Worm (Caenorhabditis elegans) whole organism, young adult: Measurements from ENCODE around the gene C45G9.9.

Experiments used
- B0035.1 ChIP-seq: sonication (generic microtip); optimal IDR thresholded peaks from 2 replicates; lab custom pipeline; 2016; ENCODE audit warnings: missing genetic modification characterization, mild to moderate bottlenecking, missing compliant biosample characterization, missing genotype, missing genetic modification reagents
- B0336.3 ChIP-seq: fragments of 200-800 bp; sonication (Bioruptor generic); IDR thresholded peaks from 2 replicates; pipeline ENCODE4 v1.3.6; 2022; ENCODE audit warnings: missing genetic modification characterization, missing compliant biosample characterization
- C17E4.6 ChIP-seq: fragments of 200-800 bp; sonication (Bioruptor generic); IDR thresholded peaks from 2 replicates; pipeline ENCODE4 v1.3.6; 2022; ENCODE audit warnings: missing genetic modification reagents, missing genetic modification characterization, missing compliant biosample characterization
- F10E7.11 ChIP-seq: sonication (generic microtip); optimal IDR thresholded peaks from 2 replicates; lab custom pipeline; 2017; ENCODE audit warnings: mild to moderate bottlenecking, missing genetic modification characterization, moderate library complexity, missing compliant biosample characterization
- F33H1.4 ChIP-seq: fragments of 200-800 bp; sonication (Bioruptor generic); IDR thresholded peaks from 2 replicates; pipeline ENCODE4 v1.3.6; 2022; ENCODE audit warnings: missing genetic modification reagents, missing genetic modification characterization, missing compliant biosample characterization
- F57A8.1 ChIP-seq: fragments of 200-800 bp; sonication (Bioruptor generic); optimal IDR thresholded peaks from 2 replicates; lab custom pipeline; 2018; ENCODE audit warnings: mild to moderate bottlenecking, missing genetic modification characterization, moderate library complexity, missing compliant biosample characterization
- Y53F4B.3 ChIP-seq: fragments of 200-800 bp; sonication (Bioruptor generic); IDR thresholded peaks from 2 replicates; pipeline ENCODE4 v1.3.6; 2022; ENCODE audit warnings: missing genetic modification reagents, missing genetic modification characterization, missing compliant biosample characterization
- Y67H2A.10 ChIP-seq: fragments of 200-800 bp; sonication (Bioruptor generic); conservative IDR thresholded peaks from 2 replicates; pipeline ENCODE4 v1.3.6; 2022; ENCODE audit warnings: missing genetic modification reagents, missing genetic modification characterization, missing compliant biosample characterization
- aptf-2 ChIP-seq: fragments of 200-800 bp; sonication (Bioruptor generic); conservative IDR thresholded peaks from 2 replicates; pipeline ENCODE4 v1.3.6; 2022; ENCODE audit warnings: missing genetic modification reagents, missing genetic modification characterization, missing compliant biosample characterization
- aptf-3 ChIP-seq: fragments of 200-800 bp; sonication (Bioruptor generic); IDR thresholded peaks from 2 replicates; pipeline ENCODE4 v1.3.6; 2022; ENCODE audit warnings: missing genetic modification characterization, missing compliant biosample characterization
- attf-5 ChIP-seq: fragments of 200-800 bp; sonication (Bioruptor generic); optimal IDR thresholded peaks from 2 replicates; lab custom pipeline; 2018; ENCODE audit warnings: mild to moderate bottlenecking, missing genetic modification characterization, missing compliant biosample characterization
- bed-2 ChIP-seq: fragments of 200-800 bp; sonication (Bioruptor generic); IDR thresholded peaks from 2 replicates; pipeline ENCODE4 v1.3.6; 2022; ENCODE audit warnings: missing genetic modification reagents, missing genetic modification characterization, missing compliant biosample characterization
- ccch-3 ChIP-seq: fragments of 200-800 bp; sonication (Bioruptor generic); optimal IDR thresholded peaks from 2 replicates; lab custom pipeline; 2018; ENCODE audit warnings: mild to moderate bottlenecking, missing genetic modification characterization, missing compliant biosample characterization
- cebp-2 ChIP-seq: fragments of 200-800 bp; sonication (Bioruptor generic); IDR thresholded peaks from 2 replicates; pipeline ENCODE4 v1.3.6; 2022; ENCODE audit warnings: missing genetic modification characterization, missing compliant biosample characterization
- ceh-100 ChIP-seq: fragments of 200-800 bp; sonication (Bioruptor generic); IDR thresholded peaks from 2 replicates; pipeline ENCODE4 v1.3.6; 2022; ENCODE audit warnings: missing genetic modification reagents, missing genetic modification characterization, missing compliant biosample characterization
- ceh-91 ChIP-seq: fragments of 200-800 bp; sonication (Bioruptor generic); IDR thresholded peaks from 2 replicates; pipeline ENCODE4 v1.3.6; 2022; ENCODE audit warnings: missing genetic modification reagents, missing genetic modification characterization, missing compliant biosample characterization
- die-1 ChIP-seq: sonication (generic microtip); optimal IDR thresholded peaks from 2 replicates; lab custom pipeline; 2016; ENCODE audit warnings: missing genotype, mild to moderate bottlenecking, missing genetic modification characterization, missing compliant biosample characterization
- egl-44 ChIP-seq: fragments of 200-800 bp; sonication (Bioruptor generic); IDR thresholded peaks from 2 replicates; pipeline ENCODE4 v1.3.6; 2022; ENCODE audit warnings: missing genetic modification reagents, missing genetic modification characterization, missing compliant biosample characterization
- fkh-3 ChIP-seq: sonication (generic microtip); optimal IDR thresholded peaks from 2 replicates; lab custom pipeline; 2016; ENCODE audit warnings: mild to moderate bottlenecking, missing genetic modification characterization, missing compliant biosample characterization
- him-1 ChIP-seq: sonication (generic microtip); optimal IDR thresholded peaks from 2 replicates; lab custom pipeline; 2016; ENCODE audit warnings: missing genotype, missing genetic modification reagents, missing genetic modification characterization, missing compliant biosample characterization
- hlh-12 ChIP-seq: sonication (generic microtip); optimal IDR thresholded peaks from 2 replicates; lab custom pipeline; 2016; ENCODE audit warnings: missing genetic modification characterization, missing compliant biosample characterization
- hlh-26 ChIP-seq: fragments of 200-800 bp; sonication (Bioruptor generic); conservative IDR thresholded peaks from 2 replicates; pipeline ENCODE4 v1.3.6; 2022; ENCODE audit warnings: missing genetic modification reagents, missing genetic modification characterization, missing compliant biosample characterization
- lag-1 ChIP-seq: fragments of 200-800 bp; sonication (Bioruptor generic); IDR thresholded peaks from 2 replicates; pipeline ENCODE4 v1.3.6; 2022; ENCODE audit warnings: missing genetic modification reagents, missing genetic modification characterization, missing compliant biosample characterization
- let-607 ChIP-seq, 2 experiments: fragments of 200-800 bp in 1 of 2; sonication (Bioruptor generic) in 1 of 2; sonication (generic microtip) in 1 of 2; optimal IDR thresholded peaks; 2 replicates each; lab custom pipeline; 2016 to 2018; ENCODE audit warnings: mild to moderate bottlenecking in 2 of 2, missing compliant biosample characterization in 2 of 2, missing genetic modification characterization in 2 of 2, moderate library complexity in 2 of 2, missing genotype in 1 of 2
- lin-40 ChIP-seq: sonication (generic microtip); optimal IDR thresholded peaks from 2 replicates; lab custom pipeline; 2016; ENCODE audit warnings: missing genetic modification characterization, mild to moderate bottlenecking, missing compliant biosample characterization, missing genotype, missing genetic modification reagents
- lir-1 ChIP-seq: fragments of 200-800 bp; sonication (Bioruptor generic); conservative IDR thresholded peaks from 2 replicates; pipeline ENCODE4 v1.3.6; 2022; ENCODE audit warnings: missing genetic modification reagents, missing genetic modification characterization, missing compliant biosample characterization
- madf-6 ChIP-seq: fragments of 200-800 bp; sonication (Bioruptor generic); IDR thresholded peaks from 2 replicates; pipeline ENCODE4 v1.3.6; 2022; ENCODE audit warnings: missing genetic modification reagents, missing genetic modification characterization, missing compliant biosample characterization
- mxl-1 ChIP-seq: sonication (generic microtip); optimal IDR thresholded peaks from 2 replicates; lab custom pipeline; 2016; ENCODE audit warnings: missing genetic modification characterization, missing compliant biosample characterization
- nfyb-1 ChIP-seq: fragments of 200-800 bp; sonication (Bioruptor generic); IDR thresholded peaks from 2 replicates; pipeline ENCODE4 v1.3.6; 2022; ENCODE audit warnings: missing genetic modification reagents, missing genetic modification characterization, missing compliant biosample characterization
- nhr-120 ChIP-seq: fragments of 200-800 bp; sonication (Bioruptor generic); IDR thresholded peaks from 2 replicates; pipeline ENCODE4 v1.3.6; 2022; ENCODE audit warnings: missing genetic modification characterization, missing compliant biosample characterization
- nhr-80 ChIP-seq: sonication (generic microtip); optimal IDR thresholded peaks from 2 replicates; lab custom pipeline; 2016; ENCODE audit warnings: missing genetic modification characterization, missing compliant biosample characterization
- pbrm-1 ChIP-seq: fragments of 200-800 bp; sonication (Bioruptor generic); IDR thresholded peaks from 2 replicates; pipeline ENCODE4 v1.3.6; 2022; ENCODE audit warnings: missing genetic modification reagents, missing genetic modification characterization, missing compliant biosample characterization
- pha-4 ChIP-seq: fragments of 150-350 bp; sonication (generic microtip); optimal IDR thresholded peaks from 2 replicates; lab custom pipeline; 2014; ENCODE audit warnings: missing biosample characterization, missing genetic modification reagents, missing genetic modification characterization
- rec-8 ChIP-seq, 2 experiments: sonication (generic microtip); optimal IDR thresholded peaks; 2 replicates each; lab custom pipeline; 2016; ENCODE audit warnings: mild to moderate bottlenecking in 2 of 2, missing genetic modification characterization in 2 of 2, missing genetic modification reagents in 2 of 2, missing genotype in 2 of 2, missing biosample characterization in 1 of 2, missing compliant biosample characterization in 1 of 2, moderate library complexity in 1 of 2
- repo-1 ChIP-seq: sonication (generic microtip); optimal IDR thresholded peaks from 2 replicates; lab custom pipeline; 2017; ENCODE audit warnings: mild to moderate bottlenecking, missing genetic modification characterization, missing compliant biosample characterization
- rpc-1 ChIP-seq, 2 experiments: fragments of 150-350 bp in 1 of 2; sonication (generic microtip) in 1 of 2; optimal IDR thresholded peaks; 2 replicates each; lab custom pipeline; 2014 to 2018; ENCODE audit warnings: missing biosample characterization in 1 of 2, missing genetic modification characterization in 1 of 2, missing genetic modification reagents in 1 of 2, missing genotype in 1 of 2
- snpc-1.1 ChIP-seq: sonication (generic microtip); optimal IDR thresholded peaks from 2 replicates; lab custom pipeline; 2017; ENCODE audit warnings: missing genetic modification characterization, mild to moderate bottlenecking, missing compliant biosample characterization, antibody characterized with exemption, moderate library complexity, missing genotype, missing genetic modification reagents; ENCODE audit not compliant: insufficient read depth
- snpc-3.4 ChIP-seq: sonication (generic microtip); optimal IDR thresholded peaks from 2 replicates; lab custom pipeline; 2017; ENCODE audit warnings: missing genetic modification characterization, mild to moderate bottlenecking, missing compliant biosample characterization, antibody characterized with exemption, moderate library complexity, missing genotype, missing genetic modification reagents
- tlf-1 ChIP-seq: fragments of 200-800 bp; sonication (Bioruptor generic); optimal IDR thresholded peaks from 2 replicates; lab custom pipeline; 2018; ENCODE audit warnings: mild to moderate bottlenecking, missing genetic modification characterization, missing compliant biosample characterization
- unc-62 ChIP-seq: fragments of 150-350 bp; optimal IDR thresholded peaks from 2 replicates; lab custom pipeline; 2014; ENCODE audit warnings: missing biosample characterization, missing genetic modification reagents, missing genetic modification characterization
- zim-3 ChIP-seq: sonication (generic microtip); optimal IDR thresholded peaks from 2 replicates; lab custom pipeline; 2017; ENCODE audit warnings: mild to moderate bottlenecking, missing genetic modification characterization, moderate library complexity, missing compliant biosample characterization
- ztf-18 ChIP-seq: sonication (generic microtip); optimal IDR thresholded peaks from 2 replicates; lab custom pipeline; 2016; ENCODE audit warnings: missing genotype, mild to moderate bottlenecking, missing genetic modification characterization, missing compliant biosample characterization
- ztf-3 ChIP-seq: fragments of 200-800 bp; sonication (Bioruptor generic); optimal IDR thresholded peaks from 2 replicates; lab custom pipeline; 2018; ENCODE audit warnings: mild to moderate bottlenecking, missing genetic modification characterization, missing compliant biosample characterization

The C45G9.9 gene

DNA sequence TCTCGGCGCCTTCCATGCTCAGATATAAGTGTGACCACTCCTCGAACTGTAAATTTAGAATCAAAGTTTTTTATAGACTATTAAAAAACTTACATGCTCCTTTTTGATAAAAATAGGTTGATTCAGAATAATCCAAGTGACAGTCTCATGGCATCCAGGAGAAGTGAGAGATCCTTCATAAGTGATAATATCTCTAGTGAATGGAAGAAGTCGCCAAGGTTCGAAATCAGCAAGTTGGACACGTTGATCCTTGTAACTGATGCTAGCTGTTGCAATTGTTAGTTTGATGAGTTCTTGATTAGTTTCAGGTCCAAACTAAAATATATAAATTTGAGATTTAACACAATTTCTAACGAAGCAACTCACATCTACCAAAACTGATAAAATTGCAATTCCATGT lies 27.7 kb upstream of the C45G9.9 start (continued):
- peak; percentile 7 for TF ChIP-seq him-1 (tag; lab: Kevin White, UChicago)
- TF ChIP-seq B0336.3 (GFP tag; lab: Robert Waterston, UW), result 0 out of 2 replicates have a peak, but pooled peaks have one; percentile 23
- no peak for TF ChIP-seq F33H1.4 (GFP tag; lab: Robert Waterston, UW)
- no peak for TF ChIP-seq hlh-12 (tag; lab: Kevin White, UChicago)

DNA sequence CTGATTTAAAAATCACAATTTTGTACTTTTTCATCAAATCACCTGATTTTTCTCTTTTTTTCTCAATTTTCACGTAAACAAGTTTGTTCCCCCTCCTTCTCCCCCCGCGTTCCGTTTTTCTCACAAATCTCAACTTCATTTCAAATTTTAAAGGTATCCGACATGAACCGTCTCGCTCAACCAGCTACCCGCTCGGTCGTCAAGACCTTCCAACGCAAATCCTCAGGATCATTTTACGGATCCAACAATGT lies 25.9 kb upstream of the C45G9.9 start, which contains the start of gene cox-6A:
cox-6A (plus strand) TSS at position 152 of the 251 bp plus-strand sequence.
- TF ChIP-seq snpc-3.4 (no peak), Y67H2A.10 (GFP tag; lab: Robert Waterston, UW) (no peak)

DNA sequence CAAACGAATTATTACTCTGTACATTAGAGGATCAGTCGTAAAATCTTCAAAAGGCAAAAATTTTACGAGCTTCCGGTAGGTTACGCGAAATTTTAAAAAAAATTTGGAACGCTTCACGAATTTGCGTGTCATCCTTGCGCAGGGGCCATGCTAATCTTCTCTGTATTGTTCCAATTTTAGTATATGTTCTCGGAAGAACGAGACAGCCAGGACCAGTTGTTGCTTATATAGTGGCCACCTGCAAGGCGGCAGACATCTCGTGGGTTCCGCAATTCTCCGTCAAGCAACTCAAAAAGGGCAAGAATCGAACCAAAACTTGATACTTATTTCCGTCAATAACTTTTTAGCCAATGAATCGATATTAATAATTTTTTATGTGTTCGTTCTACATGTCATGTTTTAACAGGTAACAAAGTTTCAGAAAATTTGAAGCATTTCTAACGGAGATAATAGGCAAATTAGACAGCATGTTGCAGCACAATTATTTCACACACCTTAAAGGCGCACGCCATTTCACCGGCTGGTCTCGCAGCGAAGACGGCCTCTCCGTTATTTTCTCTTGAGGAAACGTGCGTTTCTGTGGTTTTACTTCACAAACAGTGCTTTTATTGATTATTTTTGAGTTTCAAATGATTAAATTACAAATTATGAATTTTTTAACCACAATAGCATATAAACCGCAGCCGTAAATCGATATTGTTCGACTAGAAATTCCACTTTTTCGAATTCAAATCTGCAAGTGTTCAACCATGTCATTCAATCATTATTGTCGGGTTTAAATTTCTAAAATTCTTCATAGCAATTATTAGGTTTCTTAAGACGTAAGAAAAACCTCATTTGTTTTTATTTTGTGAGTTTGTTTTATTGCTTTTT lies 25.3 kb upstream of the C45G9.9 start:
- TF ChIP-seq lag-1 (GFP tag; lab: Robert Waterston, UW) (no peak), C17E4.6 (peak; percentile 81), ceh-100 (GFP tag; lab: Robert Waterston, UW) (peak; percentile 81), aptf-2 (0 out of 2 replicates have a peak, but pooled peaks have one; percentile 23), Y53F4B.3 (GFP tag; lab: Robert Waterston, UW) (peak; percentile 87), snpc-3.4 (peak; percentile 95), unc-62 (no peak), pbrm-1 (peak; percentile 88), aptf-3 (peak; percentile 93), nhr-80 (peak; percentile 55), fkh-3 (peak; percentile 92), nhr-120 (GFP tag; lab: Robert Waterston, UW) (no peak), attf-5 (GFP tag; lab: Kevin White, UChicago) (peak; percentile 70), F10E7.11 (peak; percentile 79), zim-3 (tag; lab: Kevin White, UChicago) (peak; percentile 86), pha-4 (tag; lab: Kevin White, UChicago) (peak; percentile 3), ztf-18 (tag; lab: Kevin White, UChicago) (peak; percentile 78), ztf-3 (peak; percentile 13), ceh-91 (GFP tag; lab: Robert Waterston, UW) (no peak; the same call in 1 of the 2 replicates), F57A8.1 (GFP tag; lab: Kevin White, UChicago) (no peak), bed-2 (peak; percentile 75), mxl-1 (peak; percentile 74), madf-6 (peak; percentile 87), B0035.1 (peak; percentile 80), nfyb-1 (GFP tag; lab: Robert Waterston, UW) (peak; percentile 94), egl-44 (GFP tag; lab: Robert Waterston, UW) (peak; percentile 80), rec-8 (tag; optimal IDR thresholded peaks at IDR 0.05; lab: Kevin White, UChicago) (peak; percentile 57 to 90), hlh-26 (GFP tag; lab: Robert Waterston, UW) (no peak), tlf-1 (GFP tag; lab: Kevin White, UChicago) (peak; percentile 86), ccch-3 (no peak), let-607 (tag; optimal IDR thresholded peaks at IDR 0.05; lab: Kevin White, UChicago) (peak; percentile 61 to 65), snpc-1.1 (peak; percentile 94), die-1 (tag; lab: Kevin White, UChicago) (peak; percentile 91), lin-40 (peak; percentile 91), repo-1 (tag; lab: Kevin White, UChicago) (peak; percentile 95), rpc-1 (optimal IDR thresholded peaks at IDR 0.05; lab: Kevin White, UChicago) (peak; percentile 70), rpc-1 (tag; optimal IDR thresholded peaks at IDR 0.05; lab: Kevin White, UChicago) (peak; percentile 89), cebp-2 (peak; percentile 86; the same call in 1 of the 2 replicates), lir-1 (GFP tag; lab: Robert Waterston, UW) (peak; percentile 53; the same call in 1 of the 2 replicates)
